Worm (Caenorhabditis elegans) whole organism, mixed stage, embryonic: ENCODE results near the gene D1086.7.

ENCODE experiments used
- ceh-39 ChIP-seq: fragments of 150-350 bp; optimal IDR thresholded peaks from 2 replicates; lab custom pipeline; 2014; ENCODE audit warnings: missing biosample characterization, missing genetic modification characterization
- ces-1 ChIP-seq: fragments of 150-350 bp; optimal IDR thresholded peaks from 2 replicates; lab custom pipeline; 2014; ENCODE audit warnings: missing biosample characterization, missing genetic modification reagents, missing genetic modification characterization
- nhr-12 ChIP-seq: fragments of 150-350 bp; optimal IDR thresholded peaks from 2 replicates; lab custom pipeline; 2014; ENCODE audit warnings: missing biosample characterization, missing genetic modification characterization

ce11 chrV:14110042-14110441 lies 26.0 kb downstream of the D1086.7 start, which contains the start of gene H39E23.2:
- no peak for TF ChIP-seq ces-1
- no peak for TF ChIP-seq ceh-39 (tag; lab: Kevin White, UChicago)
- no peak for TF ChIP-seq nhr-12 (tag; lab: Kevin White, UChicago)
